Fruit fly (Drosophila melanogaster): ENCODE measurements around the gene obst-J.

- TF ChIP-seq psq (optimal IDR thresholded peaks at IDR 0.05): no peak
- no peak for TF ChIP-seq pan (optimal IDR thresholded peaks at IDR 0.05)
- TF ChIP-seq EcR (GFP tag; optimal IDR thresholded peaks at IDR 0.05): no peak
- no peak for TF ChIP-seq Dll (optimal IDR thresholded peaks at IDR 0.05)
- TF ChIP-seq CG8478 (optimal IDR thresholded peaks at IDR 0.05): no peak
- TF ChIP-seq usp (GFP tag; optimal IDR thresholded peaks at IDR 0.05): no peak
These were observed at the start of gene obst-J for dm6 chr3L:20131643-20132042.
